Fruit fly (Drosophila melanogaster): ENCODE results near the gene CG43732.

Gene CG43732

DNA sequence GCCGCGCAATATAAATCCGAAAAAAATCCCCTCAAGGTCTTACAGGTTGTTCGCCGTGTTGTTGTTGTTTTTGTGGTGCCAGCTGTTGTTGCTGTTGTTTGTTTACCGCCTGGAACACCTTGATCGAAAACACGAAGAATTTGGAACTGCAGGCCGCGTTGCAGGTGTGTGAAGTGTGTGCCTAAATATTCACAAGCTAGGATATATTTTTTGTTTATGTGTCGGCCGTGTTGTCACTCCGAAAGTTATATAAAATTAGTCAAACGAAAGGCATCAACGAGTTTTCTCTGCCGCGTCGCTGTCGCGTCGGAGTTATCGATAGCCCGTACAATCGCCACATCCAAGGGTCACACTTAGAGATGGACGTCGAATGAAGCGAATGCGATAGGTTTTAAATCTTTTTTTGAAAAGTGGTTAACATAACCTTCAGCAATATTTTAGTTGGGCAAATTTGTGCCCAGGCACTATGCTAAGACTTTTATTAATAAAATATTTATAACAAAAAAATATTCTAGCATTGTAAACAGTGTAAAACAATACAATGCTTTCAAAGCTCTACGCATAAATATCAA, 21.6 kb upstream of the CG43732 start, which contains the start of gene Mpc1 (continued):
- TF ChIP-seq CG9609 (GFP tag; optimal IDR thresholded peaks at IDR 0.05): no peak
- no peak for TF ChIP-seq pan (optimal IDR thresholded peaks at IDR 0.05)
- no peak for TF ChIP-seq pan (GFP tag; optimal IDR thresholded peaks at IDR 0.05 in 1 of 2, IDR thresholded peaks at IDR 0.05 in 1 of 2)
- TF ChIP-seq CG9817 (tag; optimal IDR thresholded peaks at IDR 0.05): peak; percentile 21
- no peak for TF ChIP-seq trem (tag; optimal IDR thresholded peaks at IDR 0.05)
- no peak for TF ChIP-seq Sox100B (GFP tag; optimal IDR thresholded peaks at IDR 0.05)
- no peak for TF ChIP-seq CG18011 (GFP tag; optimal IDR thresholded peaks at IDR 0.05)
- no peak for TF ChIP-seq Gsc (GFP tag; IDR thresholded peaks at IDR 0.05)
- no peak for TF ChIP-seq chn (GFP tag; optimal IDR thresholded peaks at IDR 0.05)
- TF ChIP-seq ken (GFP tag; IDR thresholded peaks at IDR 0.05): 0 out of 3 replicates have a peak, but pooled peaks have one; percentile 35
- peak; percentile 78 for TF ChIP-seq CG9932 (GFP tag; IDR thresholded peaks at IDR 0.05)
- TF ChIP-seq Eip74EF (GFP tag; optimal IDR thresholded peaks at IDR 0.05): no peak
- no peak for TF ChIP-seq CG3407 (GFP tag; optimal IDR thresholded peaks at IDR 0.05)
- TF ChIP-seq BtbVII (GFP tag; optimal IDR thresholded peaks at IDR 0.05): no peak
- TF ChIP-seq CG17912 (GFP tag; optimal IDR thresholded peaks at IDR 0.05): no peak
- TF ChIP-seq Med (GFP tag): peak; percentile 68
- TF ChIP-seq CG8290 (GFP tag; optimal IDR thresholded peaks at IDR 0.05): no peak
- TF ChIP-seq CG8290 (tag; optimal IDR thresholded peaks at IDR 0.05): peak in 1 of 2 experiments; percentile 66
- peak; percentile 69 for TF ChIP-seq ato (GFP tag; IDR thresholded peaks at IDR 0.05; ENCODE audit: partially characterized antibody)
- no peak for TF ChIP-seq Deaf1 (tag; optimal IDR thresholded peaks at IDR 0.05)
- no peak for TF ChIP-seq kay (GFP tag; optimal IDR thresholded peaks at IDR 0.05)
- TF ChIP-seq Opbp (GFP tag; IDR thresholded peaks at IDR 0.05; ENCODE audit: partially characterized antibody): peak; percentile 84
- TF ChIP-seq Ada2b (GFP tag; IDR thresholded peaks at IDR 0.05): no peak
- TF ChIP-seq gfzf (GFP tag; optimal IDR thresholded peaks at IDR 0.05): peak; percentile 39
- TF ChIP-seq pho (GFP tag; optimal IDR thresholded peaks at IDR 0.05): no peak
- no peak for TF ChIP-seq Dip3 (GFP tag; optimal IDR thresholded peaks at IDR 0.05)
- no peak for TF ChIP-seq fu2 (GFP tag; optimal IDR thresholded peaks at IDR 0.05)
- TF ChIP-seq tap (tag; optimal IDR thresholded peaks at IDR 0.05): no peak
- peak in 1 of 2 experiments; percentile 98 for TF ChIP-seq Pdp1 (GFP tag; optimal IDR thresholded peaks at IDR 0.05)
- TF ChIP-seq klu (GFP tag; IDR thresholded peaks at IDR 0.05): no peak
- TF ChIP-seq onecut (GFP tag; IDR thresholded peaks at IDR 0.05): no peak; the same call in 1 of the 2 replicates
- no peak for TF ChIP-seq Atf-2 (GFP tag; optimal IDR thresholded peaks at IDR 0.05)
- TF ChIP-seq lov (optimal IDR thresholded peaks at IDR 0.05): no peak
- 0 out of 3 replicates have a peak, but pooled peaks have one; percentile 18 for TF ChIP-seq lov (GFP tag; IDR thresholded peaks at IDR 0.05)
- no peak for TF ChIP-seq CG7271 (tag; optimal IDR thresholded peaks at IDR 0.05)
- no peak for TF ChIP-seq Optix (GFP tag; IDR thresholded peaks at IDR 0.05)
- TF ChIP-seq CG6791 (GFP tag; IDR thresholded peaks at IDR 0.05; ENCODE audit: partially characterized antibody): peak; percentile 84
- TF ChIP-seq CG11398 (GFP tag; optimal IDR thresholded peaks at IDR 0.05): no peak
- peak; percentile 25; the same call in 1 of the 4 replicates for TF ChIP-seq Gug (GFP tag; IDR thresholded peaks at IDR 0.05)
- TF ChIP-seq cg (GFP tag; optimal IDR thresholded peaks at IDR 0.05): no peak
- TF ChIP-seq sens (GFP tag): no peak
- peak; percentile 83 for TF ChIP-seq BEAF-32 (GFP tag; optimal IDR thresholded peaks at IDR 0.05)
- no peak for TF ChIP-seq sc (optimal IDR thresholded peaks at IDR 0.05)
- no peak for TF ChIP-seq sc (GFP tag; optimal IDR thresholded peaks at IDR 0.05)
- no peak for TF ChIP-seq chm (GFP tag; IDR thresholded peaks at IDR 0.05)
- TF ChIP-seq Rfx (GFP tag; IDR thresholded peaks at IDR 0.05): peak; percentile 70
- TF ChIP-seq CG34376 (GFP tag; optimal IDR thresholded peaks at IDR 0.05): peak; percentile 29
- 0 out of 2 replicates have a peak, but pooled peaks have one; percentile 7 for TF ChIP-seq CG7372 (GFP tag; IDR thresholded peaks at IDR 0.05)
- TF ChIP-seq Six4 (GFP tag; optimal IDR thresholded peaks at IDR 0.05): no peak
- TF ChIP-seq MBD-R2 (GFP tag; IDR thresholded peaks at IDR 0.05): peak; percentile 45
- no peak for TF ChIP-seq dpn (GFP tag; optimal IDR thresholded peaks at IDR 0.05)
- TF ChIP-seq slou (GFP tag; optimal IDR thresholded peaks at IDR 0.05): no peak
